Worm (Caenorhabditis elegans): ENCODE data around the gene srh-203.

DNA sequence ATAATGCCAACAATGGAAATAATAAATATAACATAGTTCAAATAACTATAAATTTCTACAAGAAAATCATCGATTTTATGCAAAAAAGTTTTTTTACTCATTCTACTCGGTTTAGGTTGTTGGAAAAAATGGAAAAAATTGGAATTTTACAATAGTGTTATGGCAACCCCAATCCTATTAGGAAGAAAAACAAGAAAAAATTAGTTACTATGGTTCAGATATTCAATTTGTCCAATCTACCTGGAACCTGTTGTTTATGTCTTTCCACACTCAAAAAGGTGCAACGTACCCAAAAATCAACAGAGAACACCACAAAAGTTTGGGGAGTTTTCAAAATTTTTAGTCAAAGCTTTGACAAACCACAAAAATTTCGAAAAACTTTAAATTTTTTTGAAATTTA is 26.0 kb downstream of the srh-203 start, which contains the start of gene T27C5.10:
- TF ChIP-seq mab-5 (tag; optimal IDR thresholded peaks at IDR 0.05) (no peak), zip-8 (tag; optimal IDR thresholded peaks at IDR 0.05) (no peak), cnd-1 (tag; optimal IDR thresholded peaks at IDR 0.05) (no peak), snpc-4 (tag; optimal IDR thresholded peaks at IDR 0.05) (no peak), unc-39 (tag; optimal IDR thresholded peaks at IDR 0.05) (no peak), nhr-28 (tag; optimal IDR thresholded peaks at IDR 0.05) (no peak), unc-62 (GFP tag; optimal IDR thresholded peaks at IDR 0.05) (no peak), nhr-12 (tag; optimal IDR thresholded peaks at IDR 0.05) (no peak), pha-4 (tag; optimal IDR thresholded peaks at IDR 0.05) (no peak)
